Worm (Caenorhabditis elegans) whole organism, late embryonic: Measurements from ENCODE around the gene F17A2.16.

Experiments used
- C38D4.7 ChIP-seq: fragments of 200-800 bp; sonication (Bioruptor generic); optimal IDR thresholded peaks from 2 replicates; lab custom pipeline; 2018; ENCODE audit warnings: mild to moderate bottlenecking, missing genetic modification characterization, moderate library complexity, missing compliant biosample characterization
- K02D7.2 ChIP-seq: sonication (generic microtip); optimal IDR thresholded peaks from 2 replicates; lab custom pipeline; 2017; ENCODE audit warnings: mild to moderate bottlenecking, missing genetic modification characterization, missing compliant biosample characterization
- K09A11.1 ChIP-seq: sonication (generic microtip); optimal IDR thresholded peaks from 2 replicates; lab custom pipeline; 2017; ENCODE audit warnings: antibody characterized with exemption, mild to moderate bottlenecking, missing genetic modification characterization, missing compliant biosample characterization; ENCODE audit not compliant: insufficient read depth
- T23F11.4 ChIP-seq: fragments of 200-800 bp; sonication (Bioruptor generic); optimal IDR thresholded peaks from 2 replicates; lab custom pipeline; 2018; ENCODE audit warnings: mild to moderate bottlenecking, missing genetic modification characterization, missing compliant biosample characterization
- Y22D7AL.16 ChIP-seq: sonication (generic microtip); optimal IDR thresholded peaks from 2 replicates; lab custom pipeline; 2016; ENCODE audit warnings: missing genetic modification characterization, missing compliant biosample characterization
- ceh-18 ChIP-seq: sonication (generic microtip); optimal IDR thresholded peaks from 2 replicates; lab custom pipeline; 2016; ENCODE audit warnings: missing genetic modification characterization, missing compliant biosample characterization
- ceh-2 ChIP-seq: sonication (generic microtip); optimal IDR thresholded peaks from 2 replicates; lab custom pipeline; 2016; ENCODE audit warnings: missing genotype, missing genetic modification characterization, missing compliant biosample characterization
- ceh-31 ChIP-seq: sonication (generic microtip); optimal IDR thresholded peaks from 2 replicates; lab custom pipeline; 2016; ENCODE audit warnings: missing genetic modification characterization, missing compliant biosample characterization
- ceh-34 ChIP-seq: sonication (generic microtip); optimal IDR thresholded peaks from 2 replicates; lab custom pipeline; 2016; ENCODE audit warnings: mild to moderate bottlenecking, missing genetic modification characterization, missing compliant biosample characterization
- ceh-48 ChIP-seq: sonication (generic microtip); optimal IDR thresholded peaks from 2 replicates; lab custom pipeline; 2016; ENCODE audit warnings: missing genetic modification characterization, inconsistent platforms, missing compliant biosample characterization
- ceh-9 ChIP-seq: sonication (generic microtip); optimal IDR thresholded peaks from 2 replicates; lab custom pipeline; 2016; ENCODE audit warnings: mild to moderate bottlenecking, missing genetic modification characterization, inconsistent platforms, missing compliant biosample characterization
- che-1 ChIP-seq: sonication (generic microtip); optimal IDR thresholded peaks from 2 replicates; lab custom pipeline; 2016; ENCODE audit warnings: mild to moderate bottlenecking, missing genetic modification characterization, missing compliant biosample characterization
- dmd-4 ChIP-seq: sonication (generic microtip); optimal IDR thresholded peaks from 2 replicates; lab custom pipeline; 2016; ENCODE audit warnings: borderline replicate concordance, missing genetic modification characterization, missing compliant biosample characterization
- dve-1 ChIP-seq: sonication (generic microtip); optimal IDR thresholded peaks from 2 replicates; lab custom pipeline; 2017; ENCODE audit warnings: antibody characterized with exemption, mild to moderate bottlenecking, missing genetic modification characterization, missing compliant biosample characterization
- elt-2 ChIP-seq: sonication (generic microtip); optimal IDR thresholded peaks from 2 replicates; lab custom pipeline; 2016; ENCODE audit warnings: missing genetic modification reagents, missing genetic modification characterization, missing compliant biosample characterization
- elt-4 ChIP-seq: sonication (generic microtip); optimal IDR thresholded peaks from 2 replicates; lab custom pipeline; 2016; ENCODE audit warnings: missing genetic modification characterization, missing compliant biosample characterization
- fkh-10 ChIP-seq: fragments of 150-350 bp; optimal IDR thresholded peaks from 2 replicates; lab custom pipeline; 2014; ENCODE audit warnings: missing biosample characterization, missing genetic modification reagents, missing genetic modification characterization
- fkh-6 ChIP-seq: sonication (generic microtip); optimal IDR thresholded peaks from 2 replicates; lab custom pipeline; 2016; ENCODE audit warnings: missing genetic modification characterization, missing compliant biosample characterization
- hlh-13 ChIP-seq: fragments of 200-800 bp; sonication (Bioruptor generic); optimal IDR thresholded peaks from 2 replicates; lab custom pipeline; 2018; ENCODE audit warnings: mild to moderate bottlenecking, missing genetic modification characterization, missing compliant biosample characterization
- hlh-15 ChIP-seq: sonication (generic microtip); optimal IDR thresholded peaks from 2 replicates; lab custom pipeline; 2016; ENCODE audit warnings: missing genetic modification characterization, missing compliant biosample characterization
- hlh-30 ChIP-seq: sonication (generic microtip); optimal IDR thresholded peaks from 2 replicates; lab custom pipeline; 2017; ENCODE audit warnings: antibody characterized with exemption, missing genetic modification characterization, missing compliant biosample characterization; ENCODE audit not compliant: insufficient read depth
- hlh-6 ChIP-seq: sonication (generic microtip); optimal IDR thresholded peaks from 2 replicates; lab custom pipeline; 2016; ENCODE audit warnings: missing genotype, missing genetic modification characterization, missing compliant biosample characterization
- lim-6 ChIP-seq: sonication (generic microtip); optimal IDR thresholded peaks from 2 replicates; lab custom pipeline; 2016; ENCODE audit warnings: missing genetic modification characterization, missing compliant biosample characterization
- lin-11 ChIP-seq: fragments of 200-800 bp; sonication (Bioruptor generic); optimal IDR thresholded peaks from 2 replicates; lab custom pipeline; 2018; ENCODE audit warnings: mild to moderate bottlenecking, missing genetic modification characterization, missing compliant biosample characterization
- madf-2 ChIP-seq: sonication (generic microtip); optimal IDR thresholded peaks from 2 replicates; lab custom pipeline; 2017; ENCODE audit warnings: missing genetic modification characterization, missing compliant biosample characterization
- pat-9 ChIP-seq: fragments of 200-800 bp; sonication (Bioruptor generic); optimal IDR thresholded peaks from 2 replicates; lab custom pipeline; 2018; ENCODE audit warnings: mild to moderate bottlenecking, missing genetic modification characterization, moderate library complexity, missing compliant biosample characterization
- pha-2 ChIP-seq: sonication (generic microtip); optimal IDR thresholded peaks from 2 replicates; lab custom pipeline; 2017; ENCODE audit warnings: mild to moderate bottlenecking, missing genetic modification characterization, missing compliant biosample characterization
- pha-4 ChIP-seq: fragments of 150-350 bp; optimal IDR thresholded peaks from 2 replicates; lab custom pipeline; 2018; ENCODE audit warnings: missing biosample characterization, missing genetic modification reagents, missing genetic modification characterization
- pros-1 ChIP-seq: fragments of 150-350 bp; optimal IDR thresholded peaks from 2 replicates; lab custom pipeline; 2014; ENCODE audit warnings: missing biosample characterization, missing genetic modification reagents, missing genetic modification characterization
- ref-2 ChIP-seq: sonication (generic microtip); optimal IDR thresholded peaks from 2 replicates; lab custom pipeline; 2016; ENCODE audit warnings: missing genetic modification characterization, missing compliant biosample characterization
- rnt-1 ChIP-seq: sonication (generic microtip); optimal IDR thresholded peaks from 2 replicates; lab custom pipeline; 2016; ENCODE audit warnings: missing genetic modification characterization, missing compliant biosample characterization
- sdc-2 ChIP-seq: sonication (generic microtip); optimal IDR thresholded peaks from 2 replicates; lab custom pipeline; 2016; ENCODE audit warnings: missing genotype, missing genetic modification characterization, missing compliant biosample characterization
- sox-2 ChIP-seq: fragments of 200-800 bp; sonication (Bioruptor generic); IDR thresholded peaks from 2 replicates; pipeline ENCODE4 v1.3.6; 2022; ENCODE audit warnings: missing genetic modification reagents, missing genetic modification characterization, missing compliant biosample characterization
- tbx-2 ChIP-seq: sonication (generic microtip); optimal IDR thresholded peaks from 2 replicates; lab custom pipeline; 2016; ENCODE audit warnings: missing genetic modification characterization, missing compliant biosample characterization
- ttx-3 ChIP-seq: sonication (generic microtip); optimal IDR thresholded peaks from 2 replicates; lab custom pipeline; 2016; ENCODE audit warnings: missing genetic modification reagents, missing genetic modification characterization, missing compliant biosample characterization
- unc-55 ChIP-seq: sonication (generic microtip); optimal IDR thresholded peaks from 2 replicates; lab custom pipeline; 2017; ENCODE audit warnings: missing biosample characterization, missing genetic modification reagents, missing genetic modification characterization
- unc-86 ChIP-seq: sonication (generic microtip); optimal IDR thresholded peaks from 2 replicates; lab custom pipeline; 2016; ENCODE audit warnings: missing genetic modification characterization, missing compliant biosample characterization

Gene F17A2.16

ce11 chrX:12328676-12329075 is 20.4 kb downstream of the F17A2.16 start, which contains the start of gene srd-45:
srd-45 (plus strand) TSS chrX:12328976.
- TF ChIP-seq pat-9 (tag; lab: Kevin White, UChicago) (no peak), sox-2 (no peak)

- TF ChIP-seq lin-11 (tag; lab: Kevin White, UChicago) (no peak), tbx-2 (no peak), rnt-1 (tag; lab: Kevin White, UChicago) (no peak), sox-2 (no peak), pha-2 (tag; lab: Kevin White, UChicago) (no peak), ceh-9 (tag; lab: Kevin White, UChicago) (no peak)
These were observed 23.5 kb downstream of the F17A2.16 start, which contains the start of gene srd-46 for ce11 chrX:12331795-12332194. srd-46 (plus strand) TSS chrX:12332095.

- TF ChIP-seq fkh-10 (no peak), hlh-15 (tag; lab: Kevin White, UChicago) (no peak), pha-4 (no peak), K09A11.1 (no peak), K02D7.2 (no peak), fkh-6 (no peak), ceh-34 (tag; lab: Kevin White, UChicago) (no peak), lim-6 (tag; lab: Kevin White, UChicago) (no peak), elt-4 (tag; lab: Kevin White, UChicago) (no peak), rnt-1 (tag; lab: Kevin White, UChicago) (no peak), madf-2 (no peak), ceh-31 (tag; lab: Kevin White, UChicago) (no peak), ref-2 (tag; lab: Kevin White, UChicago) (no peak), ceh-48 (tag; lab: Kevin White, UChicago) (no peak), ceh-2 (no peak), ceh-18 (no peak)
- TF ChIP-seq, all 69 proteins: peak for 0
These were observed 25.2 kb downstream of the F17A2.16 start, which contains the start of gene srd-47 for ce11 chrX:12333479-12333878. srd-47 (plus strand) TSS chrX:12333642.

ce11 chrX:12335808-12336207 is 27.6 kb downstream of the F17A2.16 start, which contains the start of gene srd-48:
srd-48 (plus strand) TSS chrX:12336108.
- TF ChIP-seq hlh-6 (tag; lab: Kevin White, UChicago) (no peak), sdc-2 (tag; lab: Kevin White, UChicago) (no peak), dmd-4 (no peak), pat-9 (tag; lab: Kevin White, UChicago) (no peak), elt-2 (no peak), C38D4.7 (no peak)
- TF ChIP-seq, all 69 proteins: peak for 0

- TF ChIP-seq pros-1 (tag; lab: Kevin White, UChicago) = no peak
- TF ChIP-seq che-1 (tag; lab: Kevin White, UChicago) = peak; percentile 42
- TF ChIP-seq sdc-2 (tag; lab: Kevin White, UChicago) = peak; percentile 9
- TF ChIP-seq elt-2 = peak; percentile 27
- TF ChIP-seq ttx-3 = peak; percentile 23
These were observed 29.7 kb downstream of the F17A2.16 start, which contains the start of gene srd-44 for ce11 chrX:12337846-12338490. srd-44 (plus strand) TSS chrX:12338440.

ce11 chrX:12341338-12341737 is 33.1 kb downstream of the F17A2.16 start, which contains the start of gene zig-2:
zig-2 (minus strand) TSS chrX:12341438.
- TF ChIP-seq dve-1 (tag; lab: Kevin White, UChicago) (no peak), ceh-31 (tag; lab: Kevin White, UChicago) (no peak), T23F11.4 (GFP tag; lab: Kevin White, UChicago) (no peak), hlh-13 (GFP tag; lab: Kevin White, UChicago) (no peak), ceh-34 (tag; lab: Kevin White, UChicago) (no peak), dmd-4 (no peak), unc-55 (GFP tag; lab: Kevin White, UChicago) (no peak), hlh-30 (tag; lab: Kevin White, UChicago) (no peak), ceh-48 (tag; lab: Kevin White, UChicago) (no peak), Y22D7AL.16 (tag; lab: Kevin White, UChicago) (no peak), unc-86 (no peak)
